Worm (Caenorhabditis elegans) whole organism, early embryonic: ENCODE data around the gene M163.1.

Source experiments
- B0310.2 ChIP-seq: sonication (generic microtip); optimal IDR thresholded peaks from 2 replicates; lab custom pipeline; 2016; ENCODE audit warnings: mild to moderate bottlenecking, missing genetic modification characterization, missing compliant biosample characterization
- F13C5.2 ChIP-seq: sonication (generic microtip); optimal IDR thresholded peaks from 2 replicates; lab custom pipeline; 2017; ENCODE audit warnings: mild to moderate bottlenecking, missing genetic modification characterization, inconsistent platforms, missing compliant biosample characterization
- aly-1 ChIP-seq: sonication (generic microtip); optimal IDR thresholded peaks from 2 replicates; lab custom pipeline; 2016; ENCODE audit warnings: missing genetic modification characterization, missing compliant biosample characterization
- ama-1 ChIP-seq: fragments of 150-350 bp; optimal IDR thresholded peaks from 2 replicates; lab custom pipeline; 2014
- ceh-13 ChIP-seq: fragments of 200-800 bp; sonication (Bioruptor generic); optimal IDR thresholded peaks from 2 replicates; lab custom pipeline; 2018; ENCODE audit warnings: mild to moderate bottlenecking, missing genetic modification characterization, missing compliant biosample characterization
- ceh-36 ChIP-seq: sonication (generic microtip); optimal IDR thresholded peaks from 2 replicates; lab custom pipeline; 2016; ENCODE audit warnings: missing genetic modification characterization, inconsistent platforms, missing compliant biosample characterization
- ets-7 ChIP-seq: sonication (generic microtip); optimal IDR thresholded peaks from 2 replicates; lab custom pipeline; 2016; ENCODE audit warnings: missing genotype, missing genetic modification characterization, missing compliant biosample characterization
- flt-1 ChIP-seq: fragments of 200-800 bp; sonication (Bioruptor generic); IDR thresholded peaks from 2 replicates; pipeline ENCODE4 v1.3.6; 2022; ENCODE audit warnings: missing genetic modification characterization, missing compliant biosample characterization
- hmbx-1 ChIP-seq: sonication (generic microtip); optimal IDR thresholded peaks from 2 replicates; lab custom pipeline; 2016; ENCODE audit warnings: mild to moderate bottlenecking, missing genetic modification characterization, missing compliant biosample characterization
- hmg-4 ChIP-seq: fragments of 200-800 bp; sonication (Bioruptor generic); optimal IDR thresholded peaks from 2 replicates; lab custom pipeline; 2018; ENCODE audit warnings: mild to moderate bottlenecking, missing genetic modification characterization, missing compliant biosample characterization
- hnd-1 ChIP-seq: sonication (generic microtip); optimal IDR thresholded peaks from 2 replicates; lab custom pipeline; 2016; ENCODE audit warnings: missing genetic modification characterization, missing compliant biosample characterization
- pes-1 ChIP-seq: fragments of 200-800 bp; sonication (Bioruptor generic); IDR thresholded peaks from 2 replicates; pipeline ENCODE4 v1.3.6; 2022; ENCODE audit warnings: missing genetic modification reagents, missing genetic modification characterization, missing compliant biosample characterization
- scrt-1 ChIP-seq: fragments of 200-800 bp; sonication (Bioruptor generic); IDR thresholded peaks from 2 replicates; pipeline ENCODE4 v1.3.6; 2022; ENCODE audit warnings: missing genetic modification characterization, missing compliant biosample characterization
- sea-1 ChIP-seq: fragments of 200-800 bp; sonication (Bioruptor generic); conservative IDR thresholded peaks from 2 replicates; pipeline ENCODE4 v1.3.6; 2022; ENCODE audit warnings: missing genetic modification characterization, missing compliant biosample characterization
- tbx-11 ChIP-seq: fragments of 200-800 bp; sonication (Bioruptor generic); IDR thresholded peaks from 2 replicates; pipeline ENCODE4 v1.3.6; 2022; ENCODE audit warnings: missing genetic modification characterization, missing compliant biosample characterization
- tbx-37 ChIP-seq: fragments of 200-800 bp; sonication (Bioruptor generic); conservative IDR thresholded peaks from 2 replicates; pipeline ENCODE4 v1.3.6; 2022; ENCODE audit warnings: missing genetic modification reagents, missing genetic modification characterization, missing compliant biosample characterization
- tra-4 ChIP-seq: sonication (generic microtip); optimal IDR thresholded peaks from 2 replicates; lab custom pipeline; 2017; ENCODE audit warnings: missing genetic modification characterization, missing compliant biosample characterization

The M163.1 gene

ce11 chrX:14496545-14496944, 7.1 kb downstream of the M163.1 start:
- TF ChIP-seq ceh-13 (no peak), hmg-4 (GFP tag; lab: Kevin White, UChicago) (no peak), B0310.2 (no peak), scrt-1 (GFP tag; lab: Robert Waterston, UW) (no peak), tbx-37 (GFP tag; lab: Robert Waterston, UW) (no peak), pes-1 (GFP tag; lab: Robert Waterston, UW) (no peak), hnd-1 (no peak), tra-4 (tag; lab: Kevin White, UChicago) (no peak), sea-1 (no peak), tbx-11 (GFP tag; lab: Robert Waterston, UW) (no peak), aly-1 (tag; lab: Kevin White, UChicago) (no peak), ets-7 (tag; lab: Kevin White, UChicago) (no peak), flt-1 (no peak)

DNA sequence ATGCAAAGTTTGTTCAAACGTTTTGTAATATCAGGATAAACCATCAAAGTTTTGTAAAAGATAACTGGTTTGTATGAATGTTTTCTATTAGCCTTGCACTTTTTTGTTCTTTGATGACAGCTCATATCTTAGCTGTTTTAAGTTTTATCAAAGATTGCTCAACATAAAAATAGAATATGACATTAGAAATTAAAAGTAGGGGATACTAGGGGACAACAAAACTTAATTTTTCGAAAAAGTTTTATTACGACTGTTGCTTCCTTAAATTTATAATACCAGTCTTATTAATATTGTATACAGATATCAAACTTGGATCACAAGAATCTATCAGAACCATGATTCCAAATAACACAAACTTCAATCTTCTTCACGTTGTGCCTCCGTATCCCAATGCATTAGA, 7.8 kb downstream of the M163.1 start, which contains the start of gene ztf-14:
Gene ztf-14, plus strand, starts transcription at position 301 of the 400 bp plus-strand sequence.
- TF ChIP-seq tbx-37 (GFP tag; lab: Robert Waterston, UW) (no peak), F13C5.2 (tag; lab: Kevin White, UChicago) (no peak), hmg-4 (GFP tag; lab: Kevin White, UChicago) (no peak), hnd-1 (no peak), ama-1 (lab: Kevin White, UChicago) (no peak), scrt-1 (GFP tag; lab: Robert Waterston, UW) (no peak), aly-1 (tag; lab: Kevin White, UChicago) (no peak), tra-4 (tag; lab: Kevin White, UChicago) (no peak), B0310.2 (no peak), pes-1 (GFP tag; lab: Robert Waterston, UW) (no peak), ets-7 (tag; lab: Kevin White, UChicago) (no peak), ceh-36 (tag; lab: Kevin White, UChicago) (no peak), ceh-13 (no peak), tbx-11 (GFP tag; lab: Robert Waterston, UW) (no peak)

DNA sequence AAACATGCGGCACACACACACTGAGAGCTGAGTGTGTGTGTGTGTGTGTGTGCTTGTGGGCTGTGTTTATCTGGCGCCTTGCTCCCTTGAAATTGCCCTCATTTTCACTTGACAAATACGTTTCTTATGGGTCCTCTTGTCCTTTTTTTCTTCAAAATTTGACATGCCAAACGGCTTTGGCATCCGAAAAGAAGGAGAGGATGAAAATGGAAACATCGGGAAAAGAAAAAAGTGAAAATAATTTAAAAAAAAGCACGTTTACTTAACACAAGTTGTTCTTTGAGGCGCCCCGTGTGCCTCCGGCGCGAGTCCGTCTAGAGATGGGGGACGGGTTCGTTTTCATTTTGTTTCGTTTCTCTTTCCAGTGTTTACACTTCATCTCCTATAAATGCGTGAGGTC, 8.5 kb downstream of the M163.1 start:
- TF ChIP-seq flt-1, result no peak
- no peak for TF ChIP-seq pes-1 (GFP tag; lab: Robert Waterston, UW)
- TF ChIP-seq ets-7 (tag; lab: Kevin White, UChicago), result no peak
- no peak for TF ChIP-seq scrt-1 (GFP tag; lab: Robert Waterston, UW)

- no peak for TF ChIP-seq flt-1
- no peak for TF ChIP-seq ama-1 (lab: Kevin White, UChicago)
- no peak for TF ChIP-seq hmbx-1 (tag; lab: Kevin White, UChicago)
- TF ChIP-seq tbx-37 (GFP tag; lab: Robert Waterston, UW), result no peak
- no peak for TF ChIP-seq hnd-1
- no peak for TF ChIP-seq tra-4 (tag; lab: Kevin White, UChicago)
- TF ChIP-seq B0310.2, result no peak
- TF ChIP-seq ceh-13, result no peak
- no peak for TF ChIP-seq F13C5.2 (tag; lab: Kevin White, UChicago)
- TF ChIP-seq ceh-36 (tag; lab: Kevin White, UChicago), result no peak
- no peak for TF ChIP-seq scrt-1 (GFP tag; lab: Robert Waterston, UW)
- no peak for TF ChIP-seq hmg-4 (GFP tag; lab: Kevin White, UChicago)
- TF ChIP-seq ets-7 (tag; lab: Kevin White, UChicago), result no peak
- no peak for TF ChIP-seq tbx-11 (GFP tag; lab: Robert Waterston, UW)
- TF ChIP-seq aly-1 (tag; lab: Kevin White, UChicago), result no peak
- no peak for TF ChIP-seq pes-1 (GFP tag; lab: Robert Waterston, UW)
- TF ChIP-seq sea-1, result no peak
Observed at ce11 chrX:14492441-14492840, 11.2 kb downstream of the M163.1 start.

- TF ChIP-seq tbx-11 (GFP tag; lab: Robert Waterston, UW) (peak; percentile 40; the same call in 1 of the 2 replicates), B0310.2 (no peak), sea-1 (no peak), flt-1 (no peak), tbx-37 (GFP tag; lab: Robert Waterston, UW) (0 out of 2 replicates have a peak, but pooled peaks have one; percentile 26), tra-4 (tag; lab: Kevin White, UChicago) (no peak), ceh-36 (tag; lab: Kevin White, UChicago) (no peak), F13C5.2 (tag; lab: Kevin White, UChicago) (no peak), hmbx-1 (tag; lab: Kevin White, UChicago) (no peak), ama-1 (lab: Kevin White, UChicago) (peak; percentile 36), pes-1 (GFP tag; lab: Robert Waterston, UW) (no peak), ceh-13 (no peak), scrt-1 (GFP tag; lab: Robert Waterston, UW) (no peak), hnd-1 (no peak), hmg-4 (GFP tag; lab: Kevin White, UChicago) (no peak), ets-7 (tag; lab: Kevin White, UChicago) (no peak), aly-1 (tag; lab: Kevin White, UChicago) (no peak)
Observed at ce11 chrX:14491103-14491502, 12.5 kb downstream of the M163.1 start.

DNA sequence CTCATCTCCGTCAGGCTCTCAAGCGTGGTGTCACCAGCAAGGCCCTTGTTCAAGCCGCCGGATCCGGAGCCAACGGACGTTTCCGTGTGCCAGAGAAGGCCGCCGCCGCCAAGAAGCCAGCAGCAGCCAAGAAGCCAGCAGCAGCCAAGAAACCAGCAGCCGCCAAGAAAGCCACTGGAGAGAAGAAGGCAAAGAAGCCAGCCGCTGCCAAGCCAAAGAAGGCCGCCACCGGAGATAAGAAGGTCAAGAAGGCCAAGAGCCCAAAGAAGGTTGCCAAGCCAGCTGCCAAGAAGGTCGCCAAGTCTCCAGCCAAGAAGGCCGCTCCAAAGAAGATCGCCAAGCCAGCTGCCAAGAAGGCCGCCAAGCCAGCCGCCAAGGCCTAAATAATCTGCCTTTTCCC, 13.1 kb downstream of the M163.1 start:
- TF ChIP-seq ceh-36 (tag; lab: Kevin White, UChicago) (no peak), sea-1 (no peak), hmbx-1 (tag; lab: Kevin White, UChicago) (no peak), aly-1 (tag; lab: Kevin White, UChicago) (no peak), tra-4 (tag; lab: Kevin White, UChicago) (no peak), tbx-37 (GFP tag; lab: Robert Waterston, UW) (0 out of 2 replicates have a peak, but pooled peaks have one; percentile 5), pes-1 (GFP tag; lab: Robert Waterston, UW) (peak; percentile 58), hnd-1 (no peak)

- TF ChIP-seq flt-1 (no peak), tbx-11 (GFP tag; lab: Robert Waterston, UW) (peak; percentile 60), F13C5.2 (tag; lab: Kevin White, UChicago) (peak; percentile 57), tra-4 (tag; lab: Kevin White, UChicago) (peak; percentile 48), scrt-1 (GFP tag; lab: Robert Waterston, UW) (peak; percentile 25; the same call in 1 of the 2 replicates), ceh-13 (no peak), B0310.2 (no peak), hmg-4 (GFP tag; lab: Kevin White, UChicago) (peak; percentile 73), ets-7 (tag; lab: Kevin White, UChicago) (no peak), hnd-1 (no peak), tbx-37 (GFP tag; lab: Robert Waterston, UW) (peak; percentile 30; the same call in 1 of the 2 replicates), ama-1 (lab: Kevin White, UChicago) (peak; percentile 98), sea-1 (peak; percentile 68; the same call in 1 of the 2 replicates), ceh-36 (tag; lab: Kevin White, UChicago) (no peak), aly-1 (tag; lab: Kevin White, UChicago) (no peak), pes-1 (GFP tag; lab: Robert Waterston, UW) (peak; percentile 58), hmbx-1 (tag; lab: Kevin White, UChicago) (peak; percentile 22)
Observed at ce11 chrX:14489945-14490344, 13.7 kb downstream of the M163.1 start, which contains the start of gene his-24. his-24 (plus strand) TSS chrX:14490094.
